Worm (Caenorhabditis elegans) whole organism, L4/young adult: ENCODE data around the gene srh-272.

ENCODE experiments used
- W03F9.2 ChIP-seq: fragments of 150-350 bp; optimal IDR thresholded peaks from 2 replicates; lab custom pipeline; 2014; ENCODE audit warnings: missing biosample characterization, missing genetic modification characterization
- dao-5 ChIP-seq: sonication (generic microtip); optimal IDR thresholded peaks from 2 replicates; lab custom pipeline; 2016; ENCODE audit warnings: missing genotype, missing genetic modification characterization, moderate library complexity, missing compliant biosample characterization

DNA sequence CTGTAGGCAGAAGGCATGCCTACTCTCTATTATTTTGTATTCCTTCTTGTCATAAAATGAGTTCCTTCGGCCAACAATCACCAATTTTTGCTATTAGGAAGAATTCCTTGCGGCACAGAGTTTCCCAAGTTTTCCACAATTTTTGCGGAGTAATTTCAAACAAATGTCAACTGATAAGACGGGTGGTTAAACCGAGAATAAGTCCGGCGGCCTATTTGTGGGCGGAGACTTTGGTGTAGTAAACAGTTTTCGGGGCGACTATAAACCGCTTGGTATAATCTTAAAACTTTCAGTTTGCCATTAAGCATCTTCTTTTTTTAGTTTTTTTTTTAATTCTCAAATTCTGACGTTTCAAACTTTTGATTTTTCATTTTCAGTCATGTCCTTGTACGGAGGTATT lies 17.9 kb downstream of the srh-272 start, which contains the start of gene ifc-1:
- TF ChIP-seq W03F9.2 (tag; lab: Kevin White, UChicago) (no peak), dao-5 (no peak)
